Fruit fly (Drosophila melanogaster) Kc167 (cell line): ENCODE data around the gene Tlk.
"Not testable (repeated sequence)": the region's sequence is repeated elsewhere in the genome, so short reads cannot be mapped to it uniquely, and the experiment has no call there.

Experiments
- Myc ChIP-seq: fragments of >200 bp; optimal IDR thresholded peaks from 2 replicates; lab custom pipeline; 2017; ENCODE audit warnings: missing external identifiers
- Sin3A ChIP-seq: fragments of >200 bp; optimal IDR thresholded peaks from 2 replicates; lab custom pipeline; 2018; ENCODE audit warnings: missing external identifiers
- h ChIP-seq: fragments of >200 bp; optimal IDR thresholded peaks from 3 replicates; lab custom pipeline; 2018; ENCODE audit warnings: missing external identifiers
- insv ChIP-seq: fragments of >200 bp; optimal IDR thresholded peaks from 3 replicates; lab custom pipeline; 2018; ENCODE audit warnings: missing external identifiers
- psq ChIP-seq: fragments of >200 bp; optimal IDR thresholded peaks from 2 replicates; lab custom pipeline; 2017; ENCODE audit warnings: missing external identifiers
- ttk ChIP-seq: sonication (Bioruptor generic); optimal IDR thresholded peaks from 2 replicates; lab custom pipeline; 2017; ENCODE audit warnings: missing external identifiers

The Tlk gene

dm6 chrX:3802016-3802415 lies 82.2 kb downstream of the Tlk start, which contains the start of gene fd3F:
TSS of gene fd3F (plus strand) at chrX:3802316.
- TF ChIP-seq ttk, psq, Sin3A (lab: Kevin White, UChicago): not testable (repeated sequence)

- TF ChIP-seq Sin3A (lab: Kevin White, UChicago) (no peak), h (lab: Kevin White, UChicago) (no peak), insv (no peak), psq (lab: Kevin White, UChicago) (no peak), ttk (lab: Kevin White, UChicago) (no peak)
Observed at dm6 chrX:3808467-3808866, 88.7 kb downstream of the Tlk start.

- TF ChIP-seq Myc = no peak
- TF ChIP-seq psq (lab: Kevin White, UChicago) = no peak
Observed at dm6 chrX:3809085-3809484, 89.3 kb downstream of the Tlk start.

DNA sequence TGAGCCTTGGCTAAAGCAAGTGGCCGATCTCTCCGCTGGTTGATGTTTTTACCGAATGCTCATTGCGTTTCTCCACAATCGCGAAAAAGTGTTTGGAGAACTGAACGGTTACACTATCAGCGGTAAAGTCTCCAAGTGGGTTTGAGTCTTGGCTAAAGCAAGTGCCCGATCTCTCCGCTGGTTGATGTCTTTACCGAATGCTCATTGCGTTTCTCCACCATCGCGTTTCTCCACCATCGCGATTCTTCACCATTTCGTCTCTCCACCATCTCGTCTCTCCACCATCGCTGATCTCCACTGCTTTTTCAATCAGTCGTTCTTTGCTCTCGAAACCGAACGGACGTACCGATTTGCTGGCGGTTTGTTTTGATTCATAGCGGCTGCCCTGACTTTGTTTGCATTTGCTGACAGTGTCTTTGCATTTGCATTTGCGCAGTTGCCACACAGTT lies 91.6 kb downstream of the Tlk start, which contains the start of gene ec:
ec (plus strand) TSS at position 359 of the 449 bp plus-strand sequence.
- no peak for TF ChIP-seq h (lab: Kevin White, UChicago)
- no peak for TF ChIP-seq ttk (lab: Kevin White, UChicago)
- no peak for TF ChIP-seq insv
- no peak for TF ChIP-seq Sin3A (lab: Kevin White, UChicago)
- no peak for TF ChIP-seq Myc
- TF ChIP-seq psq (lab: Kevin White, UChicago) = no peak

- TF ChIP-seq psq (lab: Kevin White, UChicago) (no peak), Myc (no peak), ttk (lab: Kevin White, UChicago) (no peak)
Observed at dm6 chrX:3815663-3816062, 95.9 kb downstream of the Tlk start.

DNA sequence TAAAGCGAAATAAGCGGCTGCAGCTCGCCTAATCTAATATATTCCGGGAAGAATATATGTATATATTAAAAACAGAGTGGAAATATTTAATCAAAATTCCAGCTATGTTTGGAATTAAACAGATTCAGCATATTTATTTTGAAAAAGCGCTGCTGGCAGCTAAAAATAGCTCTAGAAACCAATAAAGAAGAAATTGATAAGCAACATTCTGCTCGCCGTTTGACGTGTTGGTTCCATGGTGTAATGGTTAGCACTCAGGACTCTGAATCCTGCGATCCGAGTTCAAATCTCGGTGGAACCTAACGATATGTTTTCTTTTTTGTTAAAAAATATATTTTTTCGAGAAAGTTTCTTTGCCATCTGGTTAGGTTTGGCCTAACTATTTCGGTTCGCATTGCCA lies 99.7 kb downstream of the Tlk start:
- no peak for TF ChIP-seq Sin3A (lab: Kevin White, UChicago)
- no peak for TF ChIP-seq insv
- no peak for TF ChIP-seq psq (lab: Kevin White, UChicago)
- no peak for TF ChIP-seq Myc
- TF ChIP-seq ttk (lab: Kevin White, UChicago) = no peak
- TF ChIP-seq h (lab: Kevin White, UChicago) = no peak

DNA sequence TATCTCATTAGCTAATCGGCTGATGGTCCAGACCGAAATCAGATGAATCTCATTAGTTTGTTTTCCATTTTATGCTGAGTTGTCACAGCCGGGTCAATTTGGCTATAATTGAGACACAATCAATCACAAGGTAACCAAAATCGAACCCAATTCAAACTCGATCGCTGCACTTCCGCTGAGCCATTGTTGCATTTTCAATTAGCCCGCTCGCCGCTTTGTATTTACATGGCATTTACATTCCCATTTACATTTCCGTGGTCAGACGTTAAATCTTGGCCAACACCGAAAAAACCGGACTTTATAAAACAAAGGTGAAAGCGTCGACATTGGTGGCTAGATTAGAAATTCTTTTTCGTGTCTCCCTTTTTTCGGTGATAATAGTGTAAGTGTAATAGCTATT lies 105.3 kb downstream of the Tlk start:
- no peak for TF ChIP-seq h (lab: Kevin White, UChicago)
- TF ChIP-seq psq (lab: Kevin White, UChicago) = no peak
- no peak for TF ChIP-seq Myc
- TF ChIP-seq ttk (lab: Kevin White, UChicago) = no peak
- TF ChIP-seq insv = no peak
- no peak for TF ChIP-seq Sin3A (lab: Kevin White, UChicago)

- TF ChIP-seq Myc = no peak
- no peak for TF ChIP-seq ttk (lab: Kevin White, UChicago)
- no peak for TF ChIP-seq h (lab: Kevin White, UChicago)
- TF ChIP-seq Sin3A (lab: Kevin White, UChicago) = no peak
- TF ChIP-seq psq (lab: Kevin White, UChicago) = no peak
- no peak for TF ChIP-seq insv
Observed at dm6 chrX:3827897-3828296, 108.1 kb downstream of the Tlk start, which contains the start of gene CG2901. TSS of gene CG2901 (plus strand) at chrX:3828197.

dm6 chrX:3831761-3832160 lies 112.0 kb downstream of the Tlk start:
- no peak for TF ChIP-seq h (lab: Kevin White, UChicago)
- TF ChIP-seq Myc = no peak
- no peak for TF ChIP-seq psq (lab: Kevin White, UChicago)
- TF ChIP-seq ttk (lab: Kevin White, UChicago) = no peak
- no peak for TF ChIP-seq insv
- no peak for TF ChIP-seq Sin3A (lab: Kevin White, UChicago)

dm6 chrX:3832226-3832625 lies 112.4 kb downstream of the Tlk start:
- no peak for TF ChIP-seq h (lab: Kevin White, UChicago)
- TF ChIP-seq psq (lab: Kevin White, UChicago) = no peak
- TF ChIP-seq Myc = no peak
- no peak for TF ChIP-seq insv
- no peak for TF ChIP-seq ttk (lab: Kevin White, UChicago)
- TF ChIP-seq Sin3A (lab: Kevin White, UChicago) = no peak

dm6 chrX:3833109-3833657 lies 113.4 kb downstream of the Tlk start:
- TF ChIP-seq Sin3A (lab: Kevin White, UChicago) (no peak), ttk (lab: Kevin White, UChicago) (no peak), h (lab: Kevin White, UChicago) (no peak), insv (no peak), Myc (no peak), psq (lab: Kevin White, UChicago) (no peak)

DNA sequence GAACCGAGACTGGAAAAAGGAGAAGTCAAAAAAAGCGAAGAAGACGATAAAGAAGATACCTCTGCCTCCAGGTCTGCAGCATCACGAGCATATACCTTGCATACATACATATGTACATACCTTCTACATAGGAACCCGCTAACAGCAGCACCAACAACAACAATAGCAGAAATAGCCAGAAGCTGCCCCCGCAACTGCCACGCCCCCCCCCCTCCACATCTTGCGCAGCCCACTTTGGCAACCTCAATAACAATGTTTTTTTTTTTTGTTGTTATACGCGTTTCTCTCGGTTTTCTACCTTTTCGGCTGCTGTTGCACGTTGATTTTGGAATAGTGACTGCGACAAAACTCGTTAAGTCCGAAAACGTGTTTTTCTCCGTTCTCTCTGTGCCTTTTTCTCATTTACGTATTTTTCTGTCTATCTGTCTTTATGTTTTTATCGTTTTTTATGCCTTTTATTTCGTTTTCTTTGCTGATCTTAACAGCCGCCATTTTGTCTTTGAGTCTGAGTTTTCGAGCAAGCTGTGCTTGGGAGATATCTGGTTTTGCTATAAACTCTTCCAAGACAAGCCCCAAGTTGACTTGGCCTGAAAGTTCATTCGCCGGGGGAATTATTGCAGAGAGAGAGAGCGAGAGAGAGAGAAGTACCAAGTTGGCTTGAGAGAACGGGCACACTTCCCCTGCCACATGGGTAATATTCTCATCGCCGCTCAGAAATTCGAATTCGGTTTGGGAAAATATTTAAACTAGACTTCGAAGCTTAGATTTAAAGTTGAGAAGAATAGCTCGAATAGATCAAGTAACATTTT lies 115.4 kb downstream of the Tlk start:
- TF ChIP-seq ttk (lab: Kevin White, UChicago) = no peak
